Worm (Caenorhabditis elegans): ENCODE measurements around the gene Y45F10D.6.

Gene Y45F10D.6

ce11 chrIV:13748798-13749197 lies 48.9 kb downstream of the Y45F10D.6 start:
- TF ChIP-seq tbx-37 (GFP tag; conservative IDR thresholded peaks at IDR 0.05) (no peak), ets-7 (tag; optimal IDR thresholded peaks at IDR 0.05) (no peak), tbx-11 (GFP tag; IDR thresholded peaks at IDR 0.05) (no peak), scrt-1 (GFP tag; IDR thresholded peaks at IDR 0.05) (no peak), tra-4 (tag; optimal IDR thresholded peaks at IDR 0.05) (no peak), hmbx-1 (tag; optimal IDR thresholded peaks at IDR 0.05) (no peak), sea-1 (GFP tag; conservative IDR thresholded peaks at IDR 0.05) (no peak), flt-1 (GFP tag; IDR thresholded peaks at IDR 0.05) (no peak), hmg-4 (GFP tag; optimal IDR thresholded peaks at IDR 0.05) (no peak), ceh-36 (tag; optimal IDR thresholded peaks at IDR 0.05) (no peak), hnd-1 (tag; optimal IDR thresholded peaks at IDR 0.05) (no peak), ceh-13 (GFP tag; optimal IDR thresholded peaks at IDR 0.05) (no peak), B0310.2 (tag; optimal IDR thresholded peaks at IDR 0.05) (no peak), pes-1 (GFP tag; IDR thresholded peaks at IDR 0.05) (no peak), aly-1 (tag; optimal IDR thresholded peaks at IDR 0.05) (no peak), F13C5.2 (tag; optimal IDR thresholded peaks at IDR 0.05) (no peak), ama-1 (optimal IDR thresholded peaks at IDR 0.05) (no peak)

Data from whole organism, early embryonic.